Fruit fly (Drosophila melanogaster) whole organism, embryonic: ENCODE results near the gene barc.

Experiments
- CG10147 ChIP-seq: fragments of 200-800 bp; sonication (Bioruptor generic); optimal IDR thresholded peaks from 2 replicates; lab custom pipeline; 2019; ENCODE audit warnings: missing biosample characterization, mild to moderate bottlenecking, missing genetic modification characterization, moderate library complexity
- CG12942 ChIP-seq: fragments of 200-800 bp; sonication (Bioruptor generic); optimal IDR thresholded peaks from 3 replicates; lab custom pipeline; 2016; ENCODE audit warnings: missing biosample characterization, missing genetic modification characterization
- CG14710 ChIP-seq: fragments of 200-800 bp; sonication (Bioruptor generic); optimal IDR thresholded peaks from 3 replicates; lab custom pipeline; 2019; ENCODE audit warnings: missing biosample characterization, mild to moderate bottlenecking, missing genetic modification characterization, moderate library complexity
- CG15514 ChIP-seq: fragments of 200-800 bp; sonication (Bioruptor generic); optimal IDR thresholded peaks from 3 replicates; lab custom pipeline; 2017; ENCODE audit warnings: missing biosample characterization, missing genetic modification characterization, mild to moderate bottlenecking, moderate library complexity, missing genetic modification reagents
- CG16779 ChIP-seq: fragments of 200-800 bp; sonication (Bioruptor generic); IDR thresholded peaks from 2 replicates; pipeline ENCODE4 v1.3.6; 2022; ENCODE audit warnings: missing biosample characterization, missing genetic modification characterization
- CG18476 ChIP-seq: fragments of 200-800 bp; sonication (Bioruptor generic); optimal IDR thresholded peaks from 2 replicates; lab custom pipeline; 2016; ENCODE audit warnings: missing biosample characterization, mild to moderate bottlenecking, missing genetic modification characterization
- CG30020 ChIP-seq: fragments of 200-800 bp; optimal IDR thresholded peaks from 2 replicates; lab custom pipeline; 2019; ENCODE audit warnings: missing biosample characterization, mild to moderate bottlenecking, missing genetic modification characterization, moderate library complexity
- CG33213 ChIP-seq: fragments of 200-800 bp; sonication (Bioruptor generic); optimal IDR thresholded peaks from 3 replicates; lab custom pipeline; 2016; ENCODE audit warnings: missing biosample characterization, missing genetic modification characterization
- CG34422 ChIP-seq: fragments of 200-800 bp; sonication (Bioruptor generic); IDR thresholded peaks from 3 replicates; pipeline ENCODE4 v1.3.6; 2022; ENCODE audit warnings: missing biosample characterization, missing genetic modification characterization
- CG3726 ChIP-seq: fragments of 200-800 bp; sonication (Bioruptor generic); IDR thresholded peaks from 3 replicates; pipeline ENCODE4, ENCODE4 v1.3.6; 2022; ENCODE audit warnings: missing biosample characterization, missing genetic modification characterization
- CG6654 ChIP-seq: fragments of 200-800 bp; sonication (Bioruptor generic); optimal IDR thresholded peaks from 2 replicates; lab custom pipeline; 2017; ENCODE audit warnings: missing biosample characterization, mild to moderate bottlenecking, missing genetic modification characterization
- CG6765 ChIP-seq: fragments of 200-800 bp; sonication (Bioruptor generic); optimal IDR thresholded peaks from 3 replicates; lab custom pipeline; 2017; ENCODE audit warnings: missing biosample characterization, mild to moderate bottlenecking, missing genetic modification characterization
- CG6813 ChIP-seq: fragments of 200-800 bp; sonication (Bioruptor generic); optimal IDR thresholded peaks from 2 replicates; lab custom pipeline; 2017; ENCODE audit warnings: missing biosample characterization, missing genetic modification characterization, mild to moderate bottlenecking, moderate library complexity, missing genetic modification reagents
- CG6854 ChIP-seq: fragments of 200-800 bp; sonication (Bioruptor generic); optimal IDR thresholded peaks from 3 replicates; lab custom pipeline; 2017; ENCODE audit warnings: missing biosample characterization, mild to moderate bottlenecking, missing genetic modification characterization
- CG7372 ChIP-seq: fragments of 200-800 bp; sonication (Bioruptor generic); IDR thresholded peaks from 2 replicates; pipeline ENCODE4 v1.3.6; 2022; ENCODE audit warnings: missing biosample characterization, missing genetic modification characterization
- CG7556 ChIP-seq: fragments of 200-800 bp; sonication (Bioruptor generic); optimal IDR thresholded peaks from 2 replicates; lab custom pipeline; 2017; ENCODE audit warnings: missing biosample characterization, mild to moderate bottlenecking, missing genetic modification characterization
- CG8089 ChIP-seq: fragments of 200-800 bp; sonication (Bioruptor generic); optimal IDR thresholded peaks from 3 replicates; lab custom pipeline; 2016; ENCODE audit warnings: missing biosample characterization, missing genetic modification characterization
- CHES-1-like ChIP-seq: fragments of 200-800 bp; sonication (Bioruptor generic); optimal IDR thresholded peaks from 2 replicates; lab custom pipeline; 2016; ENCODE audit warnings: missing biosample characterization, missing genetic modification characterization
- D ChIP-seq, 2 experiments: fragments of 200-800 bp in 1 of 2; fragments of >200 bp in 1 of 2; sonication (Bioruptor generic) in 1 of 2; optimal IDR thresholded peaks; 2 replicates in 1 of 2; 3 replicates in 1 of 2; lab custom pipeline; 2017; ENCODE audit warnings: mild to moderate bottlenecking in 1 of 2, missing biosample characterization in 1 of 2, missing genetic modification characterization in 1 of 2, missing genetic modification reagents in 1 of 2
- Dfd ChIP-seq, 2 experiments: fragments of >200 bp; optimal IDR thresholded peaks; 2 replicates each; lab custom pipeline; 2017; ENCODE audit warnings: missing biosample characterization in 2 of 2, missing genetic modification characterization in 2 of 2
- E2f2 ChIP-seq: fragments of 200-800 bp; sonication (Bioruptor generic); IDR thresholded peaks from 2 replicates; pipeline ENCODE4 v1.3.6; 2022; ENCODE audit warnings: missing biosample characterization, missing genetic modification characterization
- Ets65A ChIP-seq: fragments of 200-800 bp; sonication (Bioruptor generic); peaks from one replicate; lab custom pipeline; 2016; ENCODE audit warnings: missing biosample characterization, missing genetic modification characterization
- Gsc ChIP-seq: fragments of 200-800 bp; sonication (Bioruptor generic); IDR thresholded peaks from 2 replicates; pipeline ENCODE4 v1.3.6; 2022; ENCODE audit warnings: missing biosample characterization, missing genetic modification characterization
- HHEX ChIP-seq: fragments of 200-800 bp; sonication (Bioruptor generic); optimal IDR thresholded peaks from 3 replicates; lab custom pipeline; 2017; ENCODE audit warnings: missing biosample characterization, mild to moderate bottlenecking, missing genetic modification characterization, missing genetic modification reagents
- Hey ChIP-seq: fragments of 200-800 bp; sonication (Bioruptor generic); optimal IDR thresholded peaks from 3 replicates; lab custom pipeline; 2018; ENCODE audit warnings: missing biosample characterization, mild to moderate bottlenecking, missing genetic modification characterization
- Hmx ChIP-seq: fragments of 200-800 bp; sonication (Bioruptor generic); optimal IDR thresholded peaks from 2 replicates; lab custom pipeline; 2016; ENCODE audit warnings: missing biosample characterization, missing genetic modification characterization
- Hr3 ChIP-seq: fragments of 200-800 bp; sonication (Bioruptor generic); optimal IDR thresholded peaks from 3 replicates; lab custom pipeline; 2016; ENCODE audit warnings: missing biosample characterization, missing genetic modification characterization
- Hr39 ChIP-seq: fragments of >200 bp; optimal IDR thresholded peaks from 2 replicates; lab custom pipeline; 2017
- MESR4 ChIP-seq: fragments of 200-800 bp; sonication (Bioruptor generic); optimal IDR thresholded peaks from 2 replicates; lab custom pipeline; 2018; ENCODE audit warnings: missing biosample characterization, mild to moderate bottlenecking, missing genetic modification characterization, moderate library complexity
- Max ChIP-seq: fragments of 200-800 bp; sonication (Bioruptor generic); optimal IDR thresholded peaks from 2 replicates; lab custom pipeline; 2016; ENCODE audit warnings: missing biosample characterization, mild to moderate bottlenecking, missing genetic modification characterization
- Nf-YA ChIP-seq: fragments of 200-800 bp; sonication (Bioruptor generic); IDR thresholded peaks from 2 replicates; pipeline ENCODE4 v1.3.6; 2022; ENCODE audit warnings: missing biosample characterization, missing genetic modification characterization
- Opbp ChIP-seq: fragments of 200-800 bp; sonication (Bioruptor generic); IDR thresholded peaks from 3 replicates; pipeline ENCODE4 v1.3.6; 2022; ENCODE audit warnings: missing biosample characterization, missing genetic modification characterization; ENCODE audit not compliant: partially characterized antibody
- Ptx1 ChIP-seq: fragments of 200-800 bp; sonication (Bioruptor generic); IDR thresholded peaks from 2 replicates; pipeline ENCODE4 v1.3.6; 2022; ENCODE audit warnings: missing biosample characterization, missing genetic modification characterization
- Sox100B ChIP-seq: fragments of 200-800 bp; sonication (Bioruptor generic); optimal IDR thresholded peaks from 3 replicates; lab custom pipeline; 2018; ENCODE audit warnings: missing biosample characterization, mild to moderate bottlenecking, missing genetic modification characterization
- Usf ChIP-seq: fragments of 200-800 bp; sonication (Bioruptor generic); optimal IDR thresholded peaks from 2 replicates; lab custom pipeline; 2017; ENCODE audit warnings: missing genotype, missing biosample characterization, missing genetic modification characterization
- YL-1 ChIP-seq: fragments of 200-800 bp; sonication (Bioruptor generic); optimal IDR thresholded peaks from 3 replicates; lab custom pipeline; 2017; ENCODE audit warnings: missing biosample characterization, mild to moderate bottlenecking, missing genetic modification characterization
- bigmax ChIP-seq: fragments of 200-800 bp; sonication (Bioruptor generic); optimal IDR thresholded peaks from 2 replicates; lab custom pipeline; 2018; ENCODE audit warnings: missing biosample characterization, mild to moderate bottlenecking, missing genetic modification characterization
- cg ChIP-seq: fragments of 200-800 bp; sonication (Bioruptor generic); optimal IDR thresholded peaks from 3 replicates; lab custom pipeline; 2019; ENCODE audit warnings: missing biosample characterization, mild to moderate bottlenecking, missing genetic modification characterization, moderate library complexity
- crol ChIP-seq: fragments of 200-800 bp; sonication (Bioruptor generic); IDR thresholded peaks from 2 replicates; pipeline ENCODE4 v1.3.6; 2022; ENCODE audit warnings: missing biosample characterization, missing genetic modification characterization
- cwo ChIP-seq: fragments of 200-800 bp; sonication (Bioruptor generic); optimal IDR thresholded peaks from 3 replicates; lab custom pipeline; 2017; ENCODE audit warnings: missing biosample characterization, missing genetic modification characterization, mild to moderate bottlenecking, moderate library complexity, missing genetic modification reagents
- esg ChIP-seq: fragments of 200-800 bp; sonication (Bioruptor generic); conservative IDR thresholded peaks from 2 replicates; pipeline ENCODE4 v1.3.6; 2022; ENCODE audit warnings: missing biosample characterization, missing genetic modification characterization
- ftz-f1 ChIP-seq: fragments of 200-800 bp; sonication (Bioruptor generic); optimal IDR thresholded peaks from 2 replicates; lab custom pipeline; 2016; ENCODE audit warnings: missing biosample characterization, missing genetic modification characterization
- gce ChIP-seq: fragments of 200-800 bp; sonication (Bioruptor generic); IDR thresholded peaks from 3 replicates; pipeline ENCODE4 v1.3.6; 2022; ENCODE audit warnings: missing biosample characterization, missing genetic modification characterization
- gcm2 ChIP-seq: fragments of 200-800 bp; sonication (Bioruptor generic); optimal IDR thresholded peaks from 2 replicates; lab custom pipeline; 2016; ENCODE audit warnings: missing biosample characterization, missing genetic modification characterization
- gfzf ChIP-seq: fragments of 200-800 bp; sonication (Bioruptor generic); optimal IDR thresholded peaks from 2 replicates; lab custom pipeline; 2016; ENCODE audit warnings: missing biosample characterization, mild to moderate bottlenecking, missing genetic modification characterization, moderate library complexity
- ham ChIP-seq: fragments of 200-800 bp; sonication (Bioruptor generic); IDR thresholded peaks from 2 replicates; pipeline ENCODE4 v1.3.6; 2022; ENCODE audit warnings: missing biosample characterization, missing genetic modification characterization
- kah ChIP-seq: fragments of 200-800 bp; sonication (Bioruptor generic); optimal IDR thresholded peaks from 2 replicates; lab custom pipeline; 2018; ENCODE audit warnings: missing biosample characterization, mild to moderate bottlenecking, missing genetic modification characterization
- rib ChIP-seq: fragments of 200-800 bp; sonication (Bioruptor generic); IDR thresholded peaks from 2 replicates; pipeline ENCODE4 v1.3.6; 2022; ENCODE audit warnings: missing biosample characterization, missing genetic modification characterization
- schlank ChIP-seq: fragments of 200-800 bp; sonication (Bioruptor generic); optimal IDR thresholded peaks from 2 replicates; lab custom pipeline; 2018; ENCODE audit warnings: missing biosample characterization, mild to moderate bottlenecking, missing genetic modification characterization
- sens ChIP-seq: fragments of 200-800 bp; sonication (Bioruptor generic); peaks from one replicate; lab custom pipeline; 2016; ENCODE audit warnings: missing biosample characterization, missing genetic modification characterization
- sob ChIP-seq: fragments of 200-800 bp; sonication (Bioruptor generic); IDR thresholded peaks from 2 replicates; pipeline ENCODE4 v1.3.6; 2022; ENCODE audit warnings: missing biosample characterization, missing genetic modification characterization

barc gene

DNA sequence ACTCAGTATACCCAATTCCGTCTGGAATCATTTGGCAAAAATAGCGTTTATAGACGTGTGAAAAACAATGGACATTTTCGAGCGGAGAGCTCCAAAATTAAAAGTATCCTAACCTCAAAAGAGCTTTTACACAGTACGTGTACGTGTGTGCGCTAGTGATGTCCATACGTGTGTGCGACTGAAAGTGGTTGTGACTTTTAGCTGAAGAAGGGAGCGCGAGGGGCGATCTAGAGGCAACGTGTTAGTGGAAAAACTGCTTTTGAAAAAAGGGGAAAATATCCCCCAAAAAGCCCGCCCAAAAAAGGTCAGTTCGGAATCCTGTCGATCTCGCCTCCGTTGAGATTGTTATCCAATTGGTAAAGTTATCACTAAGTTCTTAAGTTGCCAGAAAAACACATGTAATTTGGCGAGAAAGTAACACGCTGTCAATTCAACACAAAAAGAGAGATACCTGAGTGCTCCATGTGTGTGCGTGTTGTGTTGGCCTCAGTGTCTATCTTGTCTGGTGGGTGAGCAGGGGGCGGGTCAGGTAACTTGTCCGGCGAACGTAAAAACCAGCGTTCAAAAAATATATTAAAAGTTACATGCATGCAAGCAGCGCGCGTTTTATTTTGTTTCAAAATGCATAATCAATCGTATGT lies 930 bp upstream of the barc start:
- TF ChIP-seq sob (GFP tag; lab: Robert Waterston, UW) (0 out of 2 replicates have a peak, but pooled peaks have one; percentile 19), crol (GFP tag; lab: Robert Waterston, UW) (peak; percentile 92), gce (GFP tag; lab: Robert Waterston, UW) (no peak), Ptx1 (no peak), cg (peak; percentile 86), CG12942 (GFP tag; lab: Kevin White, UChicago) (no peak), esg (GFP tag; lab: Robert Waterston, UW) (no peak), CG8089 (GFP tag; lab: Kevin White, UChicago) (no peak), CG6654 (GFP tag; lab: Kevin White, UChicago) (no peak), CG6765 (GFP tag; lab: Kevin White, UChicago) (peak; percentile 38), bigmax (GFP tag; lab: Kevin White, UChicago) (peak; percentile 98), CG30020 (tag; lab: Kevin White, UChicago) (no peak), CG18476 (peak; percentile 48), gcm2 (GFP tag; lab: Kevin White, UChicago) (no peak), Gsc (no peak), CG6854 (GFP tag; lab: Kevin White, UChicago) (no peak), Hr3 (GFP tag; lab: Kevin White, UChicago) (no peak), E2f2 (GFP tag; lab: Robert Waterston, UW) (peak; percentile 20), CG14710 (tag; lab: Kevin White, UChicago) (no peak), D (optimal IDR thresholded peaks at IDR 0.05; lab: Kevin White, UChicago) (no peak), D (GFP tag; optimal IDR thresholded peaks at IDR 0.05; lab: Kevin White, UChicago) (no peak), Hey (tag; lab: Kevin White, UChicago) (no peak), rib (GFP tag; lab: Robert Waterston, UW) (0 out of 2 replicates have a peak, but pooled peaks have one; percentile 31), ham (GFP tag; lab: Robert Waterston, UW) (no peak), Usf (GFP tag; lab: Kevin White, UChicago) (no peak), Max (GFP tag; lab: Kevin White, UChicago) (peak; percentile 46), CG3726 (no peak), CG6813 (GFP tag; lab: Kevin White, UChicago) (no peak), Ets65A (GFP tag; lab: Kevin White, UChicago) (no peak), Opbp (0 out of 3 replicates have a peak, but pooled peaks have one; percentile 7), cwo (GFP tag; lab: Kevin White, UChicago) (no peak), CG7372 (GFP tag; lab: Robert Waterston, UW) (no peak), Hr39 (lab: Kevin White, UChicago) (no peak), CG34422 (GFP tag; lab: Robert Waterston, UW) (peak; percentile 74; the same call in 1 of the 3 replicates), Sox100B (no peak), CG33213 (GFP tag; lab: Kevin White, UChicago) (no peak), MESR4 (peak; percentile 67), HHEX (GFP tag; lab: Kevin White, UChicago) (no peak), CHES-1-like (GFP tag; lab: Kevin White, UChicago) (peak; percentile 11), CG10147 (GFP tag; lab: Kevin White, UChicago) (no peak), sens (GFP tag; lab: Kevin White, UChicago) (no peak), CG16779 (GFP tag; lab: Robert Waterston, UW) (no peak), CG15514 (GFP tag; lab: Kevin White, UChicago) (no peak), schlank (tag; lab: Kevin White, UChicago) (no peak), CG7556 (GFP tag; lab: Kevin White, UChicago) (no peak), Nf-YA (GFP tag; lab: Robert Waterston, UW) (no peak), Dfd (GFP tag; optimal IDR thresholded peaks at IDR 0.05; lab: Kevin White, UChicago) (no peak), kah (GFP tag; lab: Kevin White, UChicago) (peak; percentile 81), YL-1 (GFP tag; lab: Kevin White, UChicago) (peak; percentile 57), ftz-f1 (GFP tag; lab: Kevin White, UChicago) (peak; percentile 12), gfzf (GFP tag; lab: Kevin White, UChicago) (no peak), Hmx (no peak)
